Worm (Caenorhabditis elegans): ENCODE results near the gene golg-2.

DNA sequence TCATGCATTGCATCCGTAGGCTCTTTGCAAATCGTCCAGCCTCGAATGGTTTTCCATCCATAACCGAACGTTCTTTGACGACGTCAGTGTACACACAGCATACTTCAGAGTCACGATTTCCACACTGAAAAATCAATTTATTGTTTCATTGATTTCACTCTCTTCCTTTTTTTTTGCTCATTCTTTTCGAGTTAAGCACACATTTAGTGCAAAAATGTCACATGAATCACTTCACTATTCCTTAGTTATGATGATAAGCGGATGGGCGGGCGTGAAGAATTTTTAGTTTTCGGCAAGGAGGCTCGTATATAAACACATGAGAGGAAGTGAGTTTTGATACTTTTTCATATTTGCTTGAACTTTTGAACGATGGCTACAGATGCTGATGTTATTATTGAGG, 45.6 kb upstream of the golg-2 start, which contains the start of gene txt-9:
- TF ChIP-seq egl-27 (tag; optimal IDR thresholded peaks at IDR 0.05): no peak
- TF ChIP-seq ama-1 (optimal IDR thresholded peaks at IDR 0.05): no peak
- no peak for TF ChIP-seq aly-2 (tag; optimal IDR thresholded peaks at IDR 0.05)
- TF ChIP-seq zag-1 (tag; optimal IDR thresholded peaks at IDR 0.05): no peak
- no peak for TF ChIP-seq mab-5 (tag; optimal IDR thresholded peaks at IDR 0.05)
- TF ChIP-seq unc-62 (GFP tag; optimal IDR thresholded peaks at IDR 0.05): no peak
- TF ChIP-seq ztf-4 (tag; optimal IDR thresholded peaks at IDR 0.05): no peak
- no peak for TF ChIP-seq lin-11 (tag; optimal IDR thresholded peaks at IDR 0.05)
- no peak for TF ChIP-seq ztf-11 (tag; optimal IDR thresholded peaks at IDR 0.05)
- no peak for TF ChIP-seq ceh-16 (tag; optimal IDR thresholded peaks at IDR 0.05)
- TF ChIP-seq nhr-10 (tag; optimal IDR thresholded peaks at IDR 0.05): no peak
- TF ChIP-seq skn-1 (tag; optimal IDR thresholded peaks at IDR 0.05): no peak

Data from whole organism, L2 larva.